Fruit fly (Drosophila melanogaster) whole organism, prepupa: ENCODE results near the gene GatA.

Source experiments
- Blimp-1 ChIP-seq: fragments of 200-800 bp; sonication (Bioruptor generic); optimal IDR thresholded peaks from 3 replicates; lab custom pipeline; 2017; ENCODE audit warnings: missing biosample characterization, missing genetic modification characterization, mild to moderate bottlenecking, moderate library complexity, missing genetic modification reagents
- CG10631 ChIP-seq: fragments of 200-800 bp; sonication (Bioruptor generic); optimal IDR thresholded peaks from 2 replicates; lab custom pipeline; 2016; ENCODE audit warnings: missing biosample characterization, missing genetic modification characterization
- CG10669 ChIP-seq: fragments of 200-800 bp; sonication (Bioruptor generic); optimal IDR thresholded peaks from 3 replicates; lab custom pipeline; 2018; ENCODE audit warnings: missing biosample characterization, mild to moderate bottlenecking, missing genetic modification characterization, moderate library complexity
- CG11294 ChIP-seq: fragments of 200-800 bp; sonication (Bioruptor generic); IDR thresholded peaks from 2 replicates; pipeline ENCODE4 v1.3.6; 2022; ENCODE audit warnings: missing biosample characterization, missing genetic modification characterization
- CG11762 ChIP-seq: fragments of 200-800 bp; sonication (Bioruptor generic); optimal IDR thresholded peaks from 3 replicates; lab custom pipeline; 2016; ENCODE audit warnings: missing biosample characterization, missing genetic modification characterization; ENCODE audit not compliant: insufficient read depth
- CG15336 ChIP-seq: fragments of 200-800 bp; sonication (Bioruptor generic); IDR thresholded peaks from 2 replicates; pipeline ENCODE4 v1.3.6; 2022; ENCODE audit warnings: missing biosample characterization, missing genetic modification characterization
- CG1621 ChIP-seq: fragments of 200-800 bp; sonication (Bioruptor generic); optimal IDR thresholded peaks from 3 replicates; lab custom pipeline; 2018; ENCODE audit warnings: missing biosample characterization, mild to moderate bottlenecking, missing genetic modification characterization
- CG3032 ChIP-seq: fragments of 200-800 bp; optimal IDR thresholded peaks from 2 replicates; lab custom pipeline; 2019; ENCODE audit warnings: missing biosample characterization, mild to moderate bottlenecking, missing genetic modification characterization, moderate library complexity
- CG31627 ChIP-seq: fragments of 200-800 bp; sonication (Bioruptor generic); optimal IDR thresholded peaks from 3 replicates; lab custom pipeline; 2016; ENCODE audit warnings: missing biosample characterization, missing genetic modification characterization
- CG32006 ChIP-seq: fragments of 200-800 bp; sonication (Bioruptor generic); optimal IDR thresholded peaks from 3 replicates; lab custom pipeline; 2017; ENCODE audit warnings: missing biosample characterization, mild to moderate bottlenecking, missing genetic modification characterization
- CG34406 ChIP-seq: fragments of 200-800 bp; sonication (Bioruptor generic); optimal IDR thresholded peaks from 3 replicates; lab custom pipeline; 2016; ENCODE audit warnings: missing biosample characterization, missing genetic modification characterization
- CG3919 ChIP-seq: fragments of 200-800 bp; sonication (Bioruptor generic); optimal IDR thresholded peaks from 3 replicates; lab custom pipeline; 2016; ENCODE audit warnings: missing biosample characterization, missing genetic modification characterization
- CG6792 ChIP-seq: fragments of 200-800 bp; sonication (Bioruptor generic); optimal IDR thresholded peaks from 3 replicates; lab custom pipeline; 2016; ENCODE audit warnings: missing biosample characterization, missing genetic modification characterization
- CG6854 ChIP-seq: fragments of 200-800 bp; sonication (Bioruptor generic); optimal IDR thresholded peaks from 2 replicates; lab custom pipeline; 2017; ENCODE audit warnings: missing biosample characterization, mild to moderate bottlenecking, missing genetic modification characterization
- CG7368 ChIP-seq: fragments of 200-800 bp; sonication (Bioruptor generic); optimal IDR thresholded peaks from 3 replicates; lab custom pipeline; 2016; ENCODE audit warnings: missing biosample characterization, missing genetic modification characterization
- CG8119 ChIP-seq: fragments of 200-800 bp; sonication (Bioruptor generic); IDR thresholded peaks from 3 replicates; pipeline ENCODE4 v1.3.6; 2022; ENCODE audit warnings: missing biosample characterization, missing genetic modification characterization
- CG8632 ChIP-seq: fragments of 200-800 bp; sonication (Bioruptor generic); optimal IDR thresholded peaks from 3 replicates; lab custom pipeline; 2016; ENCODE audit warnings: missing biosample characterization, missing genetic modification characterization
- CG9139 ChIP-seq: fragments of 200-800 bp; sonication (Bioruptor generic); optimal IDR thresholded peaks from 3 replicates; lab custom pipeline; 2017; ENCODE audit warnings: missing biosample characterization, mild to moderate bottlenecking, missing genetic modification characterization
- Eip75B ChIP-seq: fragments of 200-800 bp; sonication (Bioruptor generic); optimal IDR thresholded peaks from 3 replicates; lab custom pipeline; 2016; ENCODE audit warnings: missing biosample characterization, missing genetic modification characterization
- Eip93F ChIP-seq: fragments of 200-800 bp; sonication (Bioruptor generic); optimal IDR thresholded peaks from 2 replicates; lab custom pipeline; 2016; ENCODE audit warnings: missing biosample characterization, mild to moderate bottlenecking, missing genetic modification characterization
- Ets21C ChIP-seq: fragments of 200-800 bp; sonication (Bioruptor generic); optimal IDR thresholded peaks from 3 replicates; lab custom pipeline; 2016; ENCODE audit warnings: missing biosample characterization, missing genetic modification characterization
- Ets96B ChIP-seq: fragments of 200-800 bp; optimal IDR thresholded peaks from 2 replicates; lab custom pipeline; 2019; ENCODE audit warnings: missing biosample characterization, mild to moderate bottlenecking, missing genetic modification characterization, moderate library complexity
- Gug ChIP-seq: fragments of 200-800 bp; sonication (Bioruptor generic); IDR thresholded peaks from 2 replicates; pipeline ENCODE4 v1.3.6; 2022; ENCODE audit warnings: missing biosample characterization, missing genetic modification characterization
- Hr38 ChIP-seq: sonication (Bioruptor generic); optimal IDR thresholded peaks from 2 replicates; lab custom pipeline; 2016; ENCODE audit warnings: missing biosample characterization, missing genetic modification characterization
- Hr39 ChIP-seq: fragments of 200-800 bp; sonication (Bioruptor generic); optimal IDR thresholded peaks from 2 replicates; lab custom pipeline; 2016; ENCODE audit warnings: missing biosample characterization, missing genetic modification characterization
- Hr4 ChIP-seq: fragments of 200-800 bp; sonication (Bioruptor generic); optimal IDR thresholded peaks from 3 replicates; lab custom pipeline; 2016; ENCODE audit warnings: missing biosample characterization, missing genetic modification characterization
- Met ChIP-seq: fragments of 200-800 bp; sonication (Bioruptor generic); optimal IDR thresholded peaks from 3 replicates; lab custom pipeline; 2016; ENCODE audit warnings: missing biosample characterization, missing genetic modification characterization
- OdsH ChIP-seq: fragments of 200-800 bp; sonication (Bioruptor generic); optimal IDR thresholded peaks from 3 replicates; lab custom pipeline; 2016; ENCODE audit warnings: missing biosample characterization, missing genetic modification characterization
- Smox ChIP-seq: fragments of 200-800 bp; sonication (Bioruptor generic); optimal IDR thresholded peaks from 3 replicates; lab custom pipeline; 2016; ENCODE audit warnings: missing biosample characterization, missing genetic modification characterization
- Sox102F ChIP-seq: fragments of 200-800 bp; sonication (Bioruptor generic); optimal IDR thresholded peaks from 2 replicates; lab custom pipeline; 2016; ENCODE audit warnings: missing biosample characterization, mild to moderate bottlenecking, missing genetic modification characterization
- Sox14 ChIP-seq: fragments of 200-800 bp; sonication (Bioruptor generic); optimal IDR thresholded peaks from 3 replicates; lab custom pipeline; 2016; ENCODE audit warnings: missing biosample characterization, missing genetic modification characterization
- Sox15 ChIP-seq: fragments of 200-800 bp; sonication (Bioruptor generic); optimal IDR thresholded peaks from 3 replicates; lab custom pipeline; 2016; ENCODE audit warnings: missing biosample characterization, missing genetic modification characterization
- achi ChIP-seq: fragments of 200-800 bp; sonication (Bioruptor generic); optimal IDR thresholded peaks from 3 replicates; lab custom pipeline; 2016; ENCODE audit warnings: missing biosample characterization, missing genetic modification characterization
- acj6 ChIP-seq: fragments of 200-800 bp; sonication (Bioruptor generic); optimal IDR thresholded peaks from 3 replicates; lab custom pipeline; 2016; ENCODE audit warnings: missing biosample characterization, missing genetic modification characterization
- cyc ChIP-seq: fragments of 200-800 bp; sonication (Bioruptor generic); optimal IDR thresholded peaks from 3 replicates; lab custom pipeline; 2016; ENCODE audit warnings: missing biosample characterization, missing genetic modification characterization
- dac ChIP-seq: fragments of 200-800 bp; sonication (Bioruptor generic); optimal IDR thresholded peaks from 2 replicates; lab custom pipeline; 2017; ENCODE audit warnings: missing biosample characterization, mild to moderate bottlenecking, missing genetic modification characterization
- dsx ChIP-seq: fragments of 200-800 bp; optimal IDR thresholded peaks from 3 replicates; lab custom pipeline; 2019; ENCODE audit warnings: missing biosample characterization, mild to moderate bottlenecking, missing genetic modification characterization, moderate library complexity; ENCODE audit not compliant: poor library complexity, severe bottlenecking
- esn ChIP-seq: fragments of 200-800 bp; sonication (Bioruptor generic); optimal IDR thresholded peaks from 2 replicates; lab custom pipeline; 2016; ENCODE audit warnings: missing biosample characterization, mild to moderate bottlenecking, missing genetic modification characterization, moderate library complexity
- fd59A ChIP-seq: fragments of 200-800 bp; sonication (Bioruptor generic); optimal IDR thresholded peaks from 2 replicates; lab custom pipeline; 2017; ENCODE audit warnings: missing biosample characterization, mild to moderate bottlenecking, missing genetic modification characterization, missing genetic modification reagents
- fd85E ChIP-seq: fragments of 200-800 bp; sonication (Bioruptor generic); optimal IDR thresholded peaks from 3 replicates; lab custom pipeline; 2016; ENCODE audit warnings: missing biosample characterization, missing genetic modification characterization
- lz ChIP-seq: fragments of 200-800 bp; sonication (Bioruptor generic); optimal IDR thresholded peaks from 3 replicates; lab custom pipeline; 2016; ENCODE audit warnings: missing biosample characterization, missing genetic modification characterization
- net ChIP-seq: fragments of 200-800 bp; sonication (Bioruptor generic); optimal IDR thresholded peaks from 3 replicates; lab custom pipeline; 2016; ENCODE audit warnings: missing biosample characterization, missing genetic modification characterization
- pdm3 ChIP-seq: fragments of 200-800 bp; sonication (Bioruptor generic); optimal IDR thresholded peaks from 3 replicates; lab custom pipeline; 2016; ENCODE audit warnings: missing biosample characterization, missing genetic modification characterization
- salr ChIP-seq, 2 experiments: fragments of 200-800 bp; sonication (Bioruptor generic); optimal IDR thresholded peaks; 3 replicates each; lab custom pipeline; 2016 to 2018; ENCODE audit warnings: missing biosample characterization in 2 of 2, missing genetic modification characterization in 2 of 2, mild to moderate bottlenecking in 1 of 2
- spab ChIP-seq: fragments of 200-800 bp; sonication (Bioruptor generic); optimal IDR thresholded peaks from 2 replicates; lab custom pipeline; 2017; ENCODE audit warnings: missing biosample characterization, mild to moderate bottlenecking, missing genetic modification characterization, missing genetic modification reagents
- ss ChIP-seq, 2 experiments: fragments of 200-800 bp; sonication (Bioruptor generic); optimal IDR thresholded peaks; 2 replicates in 1 of 2; 3 replicates in 1 of 2; lab custom pipeline; 2017 to 2018; ENCODE audit warnings: mild to moderate bottlenecking in 2 of 2, missing biosample characterization in 2 of 2, missing genetic modification characterization in 2 of 2, moderate library complexity in 1 of 2
- topi ChIP-seq: fragments of 200-800 bp; sonication (Bioruptor generic); optimal IDR thresholded peaks from 3 replicates; lab custom pipeline; 2016; ENCODE audit warnings: missing biosample characterization, missing genetic modification characterization

The GatA gene

dm6 chr3R:19074207-19074606 lies 45.5 kb upstream of the GatA start (continued):
- peak; percentile 74 for TF ChIP-seq CG8119
- TF ChIP-seq spab (GFP tag; lab: Kevin White, UChicago) = peak; percentile 28
- TF ChIP-seq Eip75B (GFP tag; lab: Kevin White, UChicago) = peak; percentile 71
- peak; percentile 50 for TF ChIP-seq CG6792
- peak; percentile 12 for TF ChIP-seq topi
- no peak for TF ChIP-seq dac (GFP tag; lab: Kevin White, UChicago)
- no peak for TF ChIP-seq CG9139
- TF ChIP-seq CG10669 (GFP tag; lab: Kevin White, UChicago) = peak; percentile 48
- peak; percentile 22 for TF ChIP-seq CG34406 (GFP tag; lab: Kevin White, UChicago)
- TF ChIP-seq lz (GFP tag; lab: Kevin White, UChicago) = peak; percentile 11
- peak; percentile 76 for TF ChIP-seq Gug (GFP tag; lab: Robert Waterston, UW)
- peak; percentile 77 for TF ChIP-seq CG11294 (GFP tag; lab: Robert Waterston, UW)
- peak; percentile 60 for TF ChIP-seq pdm3 (GFP tag; lab: Kevin White, UChicago)

- peak; percentile 84 for TF ChIP-seq CG34406 (GFP tag; lab: Kevin White, UChicago)
- peak; percentile 64 for TF ChIP-seq Hr39
- TF ChIP-seq Gug (GFP tag; lab: Robert Waterston, UW) = peak; percentile 86
- peak; percentile 87 for TF ChIP-seq CG10631
- peak; percentile 92 for TF ChIP-seq spab (GFP tag; lab: Kevin White, UChicago)
- peak; percentile 74 for TF ChIP-seq CG7368 (GFP tag; lab: Kevin White, UChicago)
- TF ChIP-seq CG32006 (GFP tag; lab: Kevin White, UChicago) = peak; percentile 93
- TF ChIP-seq topi = peak; percentile 79
- peak; percentile 90 for TF ChIP-seq OdsH (GFP tag; lab: Kevin White, UChicago)
- peak; percentile 90 for TF ChIP-seq Hr4
- peak; percentile 78 for TF ChIP-seq CG6792
- peak; percentile 67 for TF ChIP-seq Sox15
- peak; percentile 91 for TF ChIP-seq Ets96B
- TF ChIP-seq CG8632 (GFP tag; lab: Kevin White, UChicago) = peak; percentile 86
- peak; percentile 59 for TF ChIP-seq Ets21C (GFP tag; lab: Kevin White, UChicago)
- TF ChIP-seq Blimp-1 (GFP tag; lab: Kevin White, UChicago) = peak; percentile 27
- peak; percentile 91 for TF ChIP-seq Eip75B (GFP tag; lab: Kevin White, UChicago)
- TF ChIP-seq salr (GFP tag; optimal IDR thresholded peaks at IDR 0.05; lab: Kevin White, UChicago) = peak; percentile 69 to 84
- peak; percentile 89 for TF ChIP-seq CG3919 (GFP tag; lab: Kevin White, UChicago)
- TF ChIP-seq lz (GFP tag; lab: Kevin White, UChicago) = peak; percentile 78
- peak; percentile 79 for TF ChIP-seq Met (GFP tag; lab: Kevin White, UChicago)
- peak; percentile 92 for TF ChIP-seq CG10669 (GFP tag; lab: Kevin White, UChicago)
- TF ChIP-seq Hr38 = no peak
- peak; percentile 80 for TF ChIP-seq esn (GFP tag; lab: Kevin White, UChicago)
- TF ChIP-seq dsx (GFP tag; lab: Kevin White, UChicago) = peak; percentile 94
- TF ChIP-seq CG3032 (tag; lab: Kevin White, UChicago) = peak; percentile 92
- TF ChIP-seq fd59A (GFP tag; lab: Kevin White, UChicago) = peak; percentile 87
- peak; percentile 94 for TF ChIP-seq CG15336 (GFP tag; lab: Robert Waterston, UW)
- peak; percentile 65 for TF ChIP-seq cyc (GFP tag; lab: Kevin White, UChicago)
- peak; percentile 89 for TF ChIP-seq pdm3 (GFP tag; lab: Kevin White, UChicago)
- TF ChIP-seq Sox14 (GFP tag; lab: Kevin White, UChicago) = peak; percentile 88
- TF ChIP-seq CG11294 (GFP tag; lab: Robert Waterston, UW) = peak; percentile 89
- TF ChIP-seq ss (GFP tag; optimal IDR thresholded peaks at IDR 0.05; lab: Kevin White, UChicago) = peak; percentile 92 to 95
- peak; percentile 39 for TF ChIP-seq CG6854 (GFP tag; lab: Kevin White, UChicago)
- TF ChIP-seq CG1621 (tag; lab: Kevin White, UChicago) = peak; percentile 88
- peak; percentile 90 for TF ChIP-seq acj6 (GFP tag; lab: Kevin White, UChicago)
- TF ChIP-seq CG31627 (GFP tag; lab: Kevin White, UChicago) = peak; percentile 60
- TF ChIP-seq net (GFP tag; lab: Kevin White, UChicago) = peak; percentile 89
- no peak for TF ChIP-seq Eip93F (GFP tag; lab: Kevin White, UChicago)
- peak; percentile 23 for TF ChIP-seq fd85E (GFP tag; lab: Kevin White, UChicago)
- peak; percentile 94 for TF ChIP-seq CG8119
- peak; percentile 88 for TF ChIP-seq CG9139
- TF ChIP-seq Sox102F (GFP tag; lab: Kevin White, UChicago) = peak; percentile 80
- peak; percentile 90 for TF ChIP-seq achi (GFP tag; lab: Kevin White, UChicago)
- TF ChIP-seq CG11762 (GFP tag; lab: Kevin White, UChicago) = peak; percentile 85
- TF ChIP-seq Smox = peak; percentile 77
Measured at dm6 chr3R:19073002-19073401, 44.3 kb upstream of the GatA start.
